Worm (Caenorhabditis elegans): Measurements from ENCODE around the gene F34D10.4.

DNA sequence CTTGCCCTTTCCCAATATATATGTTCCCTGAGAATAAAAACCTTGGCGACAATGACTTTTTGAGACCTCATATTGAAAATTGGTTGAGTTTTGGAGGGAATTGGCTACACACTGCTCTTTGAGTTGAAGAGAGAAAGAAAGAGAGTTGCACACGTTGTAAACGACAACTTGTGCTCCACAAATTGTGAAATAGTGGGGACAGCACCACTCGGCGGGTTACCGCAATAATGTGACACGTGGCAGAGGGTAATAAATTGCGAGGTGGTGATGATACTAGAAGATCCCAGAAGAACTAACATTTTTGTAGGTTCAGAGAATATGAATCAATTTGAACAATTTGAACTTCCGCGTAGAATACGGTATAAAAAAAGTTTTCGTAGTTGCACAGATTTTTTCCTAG, 45.4 kb downstream of the F34D10.4 start:
- no peak for TF ChIP-seq ztf-11 (tag; optimal IDR thresholded peaks at IDR 0.05)
- no peak for TF ChIP-seq sptf-1 (tag; optimal IDR thresholded peaks at IDR 0.05)
- TF ChIP-seq unc-39 (tag; optimal IDR thresholded peaks at IDR 0.05) = no peak
- peak; percentile 52 for TF ChIP-seq unc-62 (GFP tag; optimal IDR thresholded peaks at IDR 0.05)
- no peak for TF ChIP-seq M03D4.4 (tag; optimal IDR thresholded peaks at IDR 0.05)
- no peak for TF ChIP-seq nhr-76 (tag; optimal IDR thresholded peaks at IDR 0.05)
- TF ChIP-seq elt-1 (tag; optimal IDR thresholded peaks at IDR 0.05; ENCODE audit: borderline replicate concordance, insufficient read depth) = no peak
- no peak for TF ChIP-seq nhr-2 (tag; optimal IDR thresholded peaks at IDR 0.05)
- TF ChIP-seq lsy-2 (tag; optimal IDR thresholded peaks at IDR 0.05) = no peak
- TF ChIP-seq ceh-39 (tag; optimal IDR thresholded peaks at IDR 0.05) = no peak
